Worm (Caenorhabditis elegans) whole organism, L2 larva: Measurements from ENCODE around the gene ZC449.7.

Source experiments
- blmp-1 ChIP-seq: sonication (generic microtip); optimal IDR thresholded peaks from 2 replicates; lab custom pipeline; 2017; ENCODE audit warnings: missing genetic modification characterization, mild to moderate bottlenecking, missing compliant biosample characterization, antibody characterized with exemption, moderate library complexity; ENCODE audit not compliant: insufficient read depth
- nhr-10 ChIP-seq: sonication (generic microtip); optimal IDR thresholded peaks from 2 replicates; lab custom pipeline; 2017; ENCODE audit warnings: missing biosample characterization, missing genetic modification characterization
- nhr-237 ChIP-seq: fragments of 150-350 bp; optimal IDR thresholded peaks from 2 replicates; lab custom pipeline; 2014; ENCODE audit warnings: missing biosample characterization, missing genetic modification characterization
- unc-39 ChIP-seq: fragments of 150-350 bp; optimal IDR thresholded peaks from 2 replicates; lab custom pipeline; 2014; ENCODE audit warnings: missing biosample characterization, missing genetic modification characterization
- unc-62 ChIP-seq: fragments of 150-350 bp; optimal IDR thresholded peaks from 2 replicates; lab custom pipeline; 2014; ENCODE audit warnings: missing biosample characterization, missing genetic modification reagents, missing genetic modification characterization
- zag-1 ChIP-seq: fragments of 150-350 bp; optimal IDR thresholded peaks from 2 replicates; lab custom pipeline; 2014; ENCODE audit warnings: missing biosample characterization, missing genetic modification characterization

DNA sequence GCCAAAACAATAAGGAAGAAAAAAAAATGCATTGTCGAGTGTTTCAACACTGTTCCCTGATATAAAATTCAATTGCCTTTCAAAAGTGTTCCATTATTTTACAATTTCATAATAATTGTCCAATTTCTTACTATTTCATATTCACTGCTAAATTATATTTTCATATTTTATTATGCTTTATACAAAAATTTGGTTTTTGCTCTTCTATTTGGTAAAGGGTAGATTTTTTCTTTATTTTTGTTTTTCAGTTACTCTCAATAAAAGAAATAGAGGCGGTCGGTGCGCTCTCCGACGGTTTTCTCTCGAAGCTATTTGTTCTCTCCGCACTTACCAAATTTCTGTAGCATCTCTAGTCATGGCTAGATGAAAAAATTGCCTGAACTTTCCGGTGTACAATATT is 3.7 kb downstream of the ZC449.7 start, which contains the start of gene sek-3:
- TF ChIP-seq blmp-1: no peak
- TF ChIP-seq nhr-237: no peak
- no peak for TF ChIP-seq unc-62 (GFP tag; lab: Kevin White, UChicago)
- no peak for TF ChIP-seq unc-39 (tag; lab: Kevin White, UChicago)
- TF ChIP-seq zag-1: no peak
- TF ChIP-seq nhr-10 (tag; lab: Kevin White, UChicago): no peak
